Worm (Caenorhabditis elegans) whole organism, L2 larva: ENCODE data around the gene F26F12.8.

Experiments
- C34F6.9 ChIP-seq: fragments of 150-350 bp; optimal IDR thresholded peaks from 2 replicates; lab custom pipeline; 2014; ENCODE audit warnings: missing biosample characterization, missing genetic modification characterization
- F13H6.1 ChIP-seq: sonication (generic microtip); optimal IDR thresholded peaks from 2 replicates; lab custom pipeline; 2016; ENCODE audit warnings: missing genetic modification characterization, missing compliant biosample characterization
- R02D3.7 ChIP-seq: fragments of 150-350 bp; optimal IDR thresholded peaks from 2 replicates; lab custom pipeline; 2014; ENCODE audit warnings: missing biosample characterization, missing genetic modification characterization
- Y55F3AM.14 ChIP-seq: fragments of 200-800 bp; sonication (Bioruptor generic); optimal IDR thresholded peaks from 2 replicates; lab custom pipeline; 2018; ENCODE audit warnings: mild to moderate bottlenecking, missing genetic modification characterization, missing compliant biosample characterization
- ZK546.5 ChIP-seq: sonication (generic microtip); optimal IDR thresholded peaks from 2 replicates; lab custom pipeline; 2017; ENCODE audit warnings: missing biosample characterization, missing genetic modification characterization
- aly-2 ChIP-seq: fragments of 150-350 bp; optimal IDR thresholded peaks from 2 replicates; lab custom pipeline; 2014; ENCODE audit warnings: missing biosample characterization, missing genetic modification characterization
- blmp-1 ChIP-seq: sonication (generic microtip); optimal IDR thresholded peaks from 2 replicates; lab custom pipeline; 2017; ENCODE audit warnings: missing genetic modification characterization, mild to moderate bottlenecking, missing compliant biosample characterization, antibody characterized with exemption, moderate library complexity; ENCODE audit not compliant: insufficient read depth
- ceh-16 ChIP-seq: fragments of 150-350 bp; optimal IDR thresholded peaks from 2 replicates; lab custom pipeline; 2014; ENCODE audit warnings: missing biosample characterization, missing genetic modification characterization
- crh-2 ChIP-seq: sonication (generic microtip); optimal IDR thresholded peaks from 2 replicates; lab custom pipeline; 2017; ENCODE audit warnings: missing biosample characterization, missing genetic modification characterization
- dmd-4 ChIP-seq: sonication (generic microtip); optimal IDR thresholded peaks from 2 replicates; lab custom pipeline; 2017; ENCODE audit warnings: missing biosample characterization, missing genetic modification characterization
- egl-27 ChIP-seq: sonication (generic microtip); optimal IDR thresholded peaks from 3 replicates; lab custom pipeline; 2017; ENCODE audit warnings: missing biosample characterization, missing genetic modification reagents, missing genetic modification characterization
- elt-1 ChIP-seq: fragments of 150-350 bp; optimal IDR thresholded peaks from 2 replicates; lab custom pipeline; 2014; ENCODE audit warnings: missing biosample characterization, missing genetic modification characterization
- gmeb-1 ChIP-seq: fragments of 150-350 bp; optimal IDR thresholded peaks from 2 replicates; lab custom pipeline; 2014; ENCODE audit warnings: missing biosample characterization, missing genetic modification characterization
- lin-13 ChIP-seq: fragments of 150-350 bp; optimal IDR thresholded peaks from 2 replicates; lab custom pipeline; 2014; ENCODE audit warnings: missing biosample characterization, missing genetic modification reagents, missing genetic modification characterization
- lin-39 ChIP-seq: fragments of 150-350 bp; optimal IDR thresholded peaks from 2 replicates; lab custom pipeline; 2014; ENCODE audit warnings: missing biosample characterization, missing genetic modification reagents, missing genetic modification characterization
- mab-5 ChIP-seq: fragments of 150-350 bp; optimal IDR thresholded peaks from 2 replicates; lab custom pipeline; 2014; ENCODE audit warnings: missing biosample characterization, missing genetic modification characterization
- mdl-1 ChIP-seq, 2 experiments: fragments of 150-350 bp in 1 of 2; sonication (generic microtip) in 1 of 2; optimal IDR thresholded peaks; 2 replicates each; lab custom pipeline; 2017; ENCODE audit warnings: missing biosample characterization in 2 of 2, missing genetic modification characterization in 2 of 2
- nhr-12 ChIP-seq: fragments of 150-350 bp; optimal IDR thresholded peaks from 2 replicates; lab custom pipeline; 2014; ENCODE audit warnings: missing biosample characterization, missing genetic modification characterization
- nhr-129 ChIP-seq: fragments of 150-350 bp; optimal IDR thresholded peaks from 2 replicates; lab custom pipeline; 2014; ENCODE audit warnings: missing biosample characterization, missing genetic modification characterization
- nhr-21 ChIP-seq: fragments of 150-350 bp; optimal IDR thresholded peaks from 2 replicates; lab custom pipeline; 2014; ENCODE audit warnings: missing biosample characterization, missing genetic modification characterization
- nhr-23 ChIP-seq: fragments of 150-350 bp; optimal IDR thresholded peaks from 2 replicates; lab custom pipeline; 2014; ENCODE audit warnings: missing biosample characterization, missing genetic modification reagents, missing genetic modification characterization
- nhr-237 ChIP-seq: fragments of 150-350 bp; optimal IDR thresholded peaks from 2 replicates; lab custom pipeline; 2014; ENCODE audit warnings: missing biosample characterization, missing genetic modification characterization
- nhr-25 ChIP-seq: fragments of 150-350 bp; sonication (generic microtip); optimal IDR thresholded peaks from 3 replicates; lab custom pipeline; 2014; ENCODE audit warnings: missing biosample characterization, missing genetic modification characterization
- nhr-6 ChIP-seq: fragments of 150-350 bp; optimal IDR thresholded peaks from 2 replicates; lab custom pipeline; 2014; ENCODE audit warnings: missing biosample characterization, missing genetic modification characterization
- nhr-77 ChIP-seq: fragments of 150-350 bp; optimal IDR thresholded peaks from 2 replicates; lab custom pipeline; 2014; ENCODE audit warnings: missing biosample characterization, missing genetic modification characterization
- sem-4 ChIP-seq: fragments of 150-350 bp; optimal IDR thresholded peaks from 2 replicates; lab custom pipeline; 2014; ENCODE audit warnings: missing biosample characterization, missing genetic modification reagents, missing genetic modification characterization
- skn-1 ChIP-seq: sonication (generic microtip); optimal IDR thresholded peaks from 2 replicates; lab custom pipeline; 2017; ENCODE audit warnings: missing biosample characterization, missing genetic modification characterization
- sma-3 ChIP-seq: sonication (generic microtip); optimal IDR thresholded peaks from 2 replicates; lab custom pipeline; 2016; ENCODE audit warnings: missing genetic modification reagents, missing genetic modification characterization, missing compliant biosample characterization
- sma-9 ChIP-seq, 2 experiments: fragments of 150-350 bp in 1 of 2; sonication (generic microtip) in 1 of 2; optimal IDR thresholded peaks; 2 replicates each; lab custom pipeline; 2014 to 2016; ENCODE audit warnings: missing genetic modification characterization in 2 of 2, mild to moderate bottlenecking in 1 of 2, missing biosample characterization in 1 of 2, missing compliant biosample characterization in 1 of 2, missing genetic modification reagents in 1 of 2, moderate library complexity in 1 of 2
- unc-55 ChIP-seq: fragments of 150-350 bp; sonication (generic microtip); optimal IDR thresholded peaks from 3 replicates; lab custom pipeline; 2014; ENCODE audit warnings: missing biosample characterization, missing genetic modification reagents, missing genetic modification characterization
- zag-1 ChIP-seq: fragments of 150-350 bp; optimal IDR thresholded peaks from 2 replicates; lab custom pipeline; 2014; ENCODE audit warnings: missing biosample characterization, missing genetic modification characterization
- ztf-1 ChIP-seq: fragments of 200-800 bp; sonication (Bioruptor generic); conservative IDR thresholded peaks from 2 replicates; pipeline ENCODE4 v1.3.6; 2022; ENCODE audit warnings: missing genetic modification characterization, missing compliant biosample characterization
- ztf-11 ChIP-seq: sonication (generic microtip); optimal IDR thresholded peaks from 2 replicates; lab custom pipeline; 2017; ENCODE audit warnings: missing biosample characterization, missing genetic modification characterization
- ztf-4 ChIP-seq: fragments of 150-350 bp; optimal IDR thresholded peaks from 2 replicates; lab custom pipeline; 2014; ENCODE audit warnings: missing biosample characterization, missing genetic modification characterization

The F26F12.8 gene

DNA sequence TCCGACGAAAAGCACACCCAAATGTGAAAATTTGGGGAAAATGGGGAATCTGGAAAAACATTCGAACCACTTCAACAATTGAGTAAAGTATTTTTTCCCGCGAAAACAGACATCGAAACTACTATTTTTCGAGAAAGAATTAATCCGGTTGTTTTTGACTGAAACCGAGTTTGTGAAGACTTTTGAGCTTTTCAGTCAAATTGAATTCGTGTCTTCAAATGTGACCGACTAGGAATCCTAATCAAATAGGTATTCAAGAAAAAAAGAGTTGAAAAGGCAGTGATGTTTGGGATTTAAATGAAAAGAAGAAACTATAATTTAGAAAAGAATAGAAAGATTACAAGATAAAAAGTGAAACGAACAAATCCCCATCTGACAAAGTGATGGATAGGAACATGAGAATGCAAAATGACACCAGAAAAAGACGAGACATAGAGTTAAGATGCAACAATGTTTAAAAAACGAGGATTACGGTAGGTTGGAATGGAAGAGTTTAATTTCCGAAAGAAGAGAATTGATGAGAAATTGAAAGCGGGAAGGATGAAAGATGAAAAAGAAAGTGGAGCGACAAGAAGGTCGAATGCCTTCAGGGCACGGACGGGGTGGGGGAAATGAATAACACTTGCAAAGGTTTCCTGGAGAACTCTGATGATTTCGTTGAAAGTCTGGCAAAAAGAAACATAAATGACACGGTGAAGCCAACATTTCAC, at the start of gene F26F12.8:
Gene F26F12.8, minus strand, starts transcription at position 51 of the 710 bp plus-strand sequence.
- TF ChIP-seq unc-55 (GFP tag; lab: Kevin White, UChicago) (peak; percentile 77), C34F6.9 (tag; lab: Kevin White, UChicago) (no peak)

- TF ChIP-seq nhr-23 (no peak), ztf-4 (no peak), nhr-21 (tag; lab: Kevin White, UChicago) (no peak), crh-2 (tag; lab: Kevin White, UChicago) (no peak), ztf-1 (GFP tag; lab: Robert Waterston, UW) (no peak), nhr-6 (tag; lab: Kevin White, UChicago) (no peak), R02D3.7 (tag; lab: Kevin White, UChicago) (no peak), F13H6.1 (tag; lab: Kevin White, UChicago) (no peak), mab-5 (tag; lab: Kevin White, UChicago) (no peak), lin-39 (tag; lab: Kevin White, UChicago) (no peak), nhr-25 (tag; lab: Kevin White, UChicago) (no peak)
Observed at ce11 chrV:5907090-5907489, 44.8 kb upstream of the F26F12.8 start, which contains the start of gene C04E6.4. TSS of gene C04E6.4 (plus strand) at chrV:5907390.

DNA sequence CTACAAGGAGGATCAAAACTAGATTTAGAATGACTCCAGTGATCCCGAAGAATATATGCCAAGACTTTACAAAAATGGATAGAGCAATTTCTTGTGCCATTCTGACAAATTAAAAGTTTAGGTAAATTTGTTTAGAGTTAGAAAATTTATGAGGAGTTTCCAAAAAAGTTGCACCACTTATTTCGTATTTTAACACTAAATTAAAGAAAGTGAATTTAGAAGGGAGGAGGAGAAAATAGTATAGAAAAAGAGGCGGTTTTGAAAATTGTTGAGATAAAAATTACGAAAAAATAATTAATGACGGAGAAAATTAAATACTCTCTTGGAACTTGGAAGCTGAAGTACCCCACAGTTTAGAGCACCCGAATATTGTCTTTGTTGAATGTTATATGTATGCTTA, 43.9 kb upstream of the F26F12.8 start, which contains the start of gene srd-15:
Gene srd-15, minus strand, starts transcription at position 101 of the 400 bp plus-strand sequence.
- TF ChIP-seq sma-9 (GFP tag; optimal IDR thresholded peaks at IDR 0.05; lab: Kevin White, UChicago) = no peak
- TF ChIP-seq sma-9 (tag; optimal IDR thresholded peaks at IDR 0.05; lab: Kevin White, UChicago) = no peak
- no peak for TF ChIP-seq nhr-129 (tag; lab: Kevin White, UChicago)
- TF ChIP-seq ztf-4 = no peak
- no peak for TF ChIP-seq mdl-1 (tag; optimal IDR thresholded peaks at IDR 0.05; lab: Kevin White, UChicago)
- TF ChIP-seq aly-2 = no peak
- TF ChIP-seq Y55F3AM.14 (GFP tag; lab: Kevin White, UChicago) = no peak
- no peak for TF ChIP-seq ztf-11 (tag; lab: Kevin White, UChicago)
- no peak for TF ChIP-seq ceh-16
- no peak for TF ChIP-seq nhr-12
- TF ChIP-seq gmeb-1 (tag; lab: Kevin White, UChicago) = no peak
- no peak for TF ChIP-seq egl-27 (tag; lab: Kevin White, UChicago)
- TF ChIP-seq zag-1 = no peak
- TF ChIP-seq lin-39 (tag; lab: Kevin White, UChicago) = no peak
- TF ChIP-seq nhr-6 (tag; lab: Kevin White, UChicago) = no peak
- no peak for TF ChIP-seq sma-3 (GFP tag; lab: Kevin White, UChicago)

DNA sequence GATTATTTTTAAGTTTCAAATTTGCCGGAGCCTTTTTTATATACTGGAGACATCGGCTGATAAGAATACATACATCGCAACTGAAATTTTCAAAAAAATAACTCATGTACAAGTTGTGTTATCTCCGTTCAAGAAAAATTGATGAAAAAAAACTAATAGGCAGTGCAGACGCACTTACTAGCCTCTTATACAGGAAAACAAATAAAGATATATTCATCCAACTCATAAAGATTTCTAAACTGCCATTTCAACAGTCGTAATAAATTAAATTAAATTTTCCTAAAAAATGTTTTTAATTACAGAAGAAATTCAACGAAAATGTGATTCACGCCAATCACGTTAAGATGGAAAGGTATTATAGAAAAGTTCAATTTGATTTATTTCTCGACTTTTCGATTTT, 39.5 kb upstream of the F26F12.8 start, which contains the start of gene C04E6.5:
Gene C04E6.5, plus strand, starts transcription at position 301 of the 400 bp plus-strand sequence.
- TF ChIP-seq nhr-129 (tag; lab: Kevin White, UChicago) (no peak), crh-2 (tag; lab: Kevin White, UChicago) (no peak), ZK546.5 (tag; lab: Kevin White, UChicago) (no peak), blmp-1 (tag; lab: Kevin White, UChicago) (no peak), nhr-237 (tag; lab: Kevin White, UChicago) (no peak), lin-39 (tag; lab: Kevin White, UChicago) (no peak), sma-9 (GFP tag; optimal IDR thresholded peaks at IDR 0.05; lab: Kevin White, UChicago) (no peak), sma-9 (tag; optimal IDR thresholded peaks at IDR 0.05; lab: Kevin White, UChicago) (no peak), ztf-4 (no peak), elt-1 (tag; lab: Kevin White, UChicago) (no peak), skn-1 (tag; lab: Kevin White, UChicago) (no peak), nhr-77 (tag; lab: Kevin White, UChicago) (no peak), mdl-1 (tag; optimal IDR thresholded peaks at IDR 0.05; lab: Kevin White, UChicago) (no peak), sem-4 (tag; lab: Kevin White, UChicago) (no peak), F13H6.1 (tag; lab: Kevin White, UChicago) (no peak)

- TF ChIP-seq lin-13 (GFP tag; lab: Kevin White, UChicago) (no peak), ztf-1 (GFP tag; lab: Robert Waterston, UW) (no peak), aly-2 (no peak), nhr-25 (tag; lab: Kevin White, UChicago) (no peak), dmd-4 (no peak), nhr-23 (no peak), unc-55 (GFP tag; lab: Kevin White, UChicago) (no peak), mab-5 (tag; lab: Kevin White, UChicago) (no peak), nhr-6 (tag; lab: Kevin White, UChicago) (no peak), gmeb-1 (tag; lab: Kevin White, UChicago) (no peak)
Observed at ce11 chrV:5899940-5900339, 37.6 kb upstream of the F26F12.8 start, which contains the start of gene srd-16. TSS of gene srd-16 (minus strand) at chrV:5900040.
